Fruit fly (Drosophila melanogaster): ENCODE measurements around the gene CG15423.

Gene CG15423

DNA sequence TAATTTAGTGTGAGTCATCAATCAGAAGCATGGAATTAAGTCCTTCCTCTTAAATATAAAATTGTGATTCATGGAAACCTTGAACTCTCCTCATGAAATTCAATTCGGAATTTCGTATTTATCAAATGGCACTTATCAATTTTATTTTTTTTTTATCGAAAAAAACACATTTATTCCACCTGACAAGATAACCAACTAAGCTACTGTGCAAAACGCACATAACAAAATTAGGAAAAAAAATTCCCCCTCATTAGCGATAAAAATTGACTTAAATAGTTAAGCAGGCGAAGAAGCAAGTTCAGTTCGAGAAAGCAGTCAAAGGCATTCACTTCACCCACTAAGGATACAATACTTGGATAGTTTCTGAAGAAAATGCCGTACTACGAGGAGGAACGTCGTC lies at the start of gene CG15423:
CG15423 (plus strand) TSS at position 301 of the 400 bp plus-strand sequence.
- TF ChIP-seq psq (optimal IDR thresholded peaks at IDR 0.05) (no peak), usp (GFP tag; optimal IDR thresholded peaks at IDR 0.05) (no peak), Dll (optimal IDR thresholded peaks at IDR 0.05) (no peak), EcR (GFP tag; optimal IDR thresholded peaks at IDR 0.05) (no peak), CG8478 (optimal IDR thresholded peaks at IDR 0.05) (no peak), pan (optimal IDR thresholded peaks at IDR 0.05) (no peak)

DNA sequence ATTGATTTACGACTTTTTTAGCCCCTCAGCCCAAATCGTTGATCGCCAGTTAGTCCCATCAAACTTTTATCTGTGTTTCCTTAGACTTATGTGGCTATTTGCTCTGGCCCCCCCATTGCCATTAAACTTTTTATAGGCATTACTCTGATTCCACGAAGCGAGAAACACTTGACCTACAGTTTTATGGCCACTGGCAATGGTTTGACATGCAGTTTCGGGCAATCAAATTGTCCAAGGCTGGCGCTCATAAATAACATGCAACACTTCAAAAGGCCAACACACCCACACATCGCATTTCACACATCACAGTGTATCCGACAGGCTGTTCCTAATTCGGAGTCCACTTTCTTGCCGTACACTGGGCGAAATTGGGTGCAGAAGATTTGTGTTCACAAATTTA lies 37.5 kb upstream of the CG15423 start:
- TF ChIP-seq pan (optimal IDR thresholded peaks at IDR 0.05): no peak
- no peak for TF ChIP-seq usp (GFP tag; optimal IDR thresholded peaks at IDR 0.05)
- no peak for TF ChIP-seq CG8478 (optimal IDR thresholded peaks at IDR 0.05)
- TF ChIP-seq EcR (GFP tag; optimal IDR thresholded peaks at IDR 0.05): no peak
- TF ChIP-seq Dll (optimal IDR thresholded peaks at IDR 0.05): no peak
- TF ChIP-seq psq (optimal IDR thresholded peaks at IDR 0.05): no peak

DNA sequence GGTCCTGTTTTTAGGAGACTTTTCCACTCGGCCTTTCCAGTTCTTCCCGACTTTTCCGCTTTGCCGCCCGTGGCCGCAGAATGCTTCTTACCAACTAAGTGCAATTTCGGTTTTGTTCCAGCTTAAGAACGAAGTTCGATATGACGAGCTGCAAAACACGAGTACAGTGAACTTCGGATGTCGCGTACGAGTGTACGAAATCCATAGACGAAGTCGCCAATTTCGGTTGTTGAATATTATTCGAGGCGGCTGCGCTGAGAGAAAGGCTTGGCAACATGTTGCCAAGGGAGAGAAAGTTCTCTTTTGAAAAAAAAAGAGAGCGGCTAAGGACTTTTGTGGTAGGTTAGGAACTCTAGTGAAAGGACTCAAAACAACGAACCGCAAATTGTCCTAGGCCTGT lies 14.2 kb upstream of the CG15423 start, which contains the start of gene fred:
fred (minus strand) TSS at position 76 of the 400 bp plus-strand sequence.
- TF ChIP-seq Dll (optimal IDR thresholded peaks at IDR 0.05) (no peak), CG8478 (optimal IDR thresholded peaks at IDR 0.05) (no peak), EcR (GFP tag; optimal IDR thresholded peaks at IDR 0.05) (no peak), psq (optimal IDR thresholded peaks at IDR 0.05) (no peak), pan (optimal IDR thresholded peaks at IDR 0.05) (no peak), usp (GFP tag; optimal IDR thresholded peaks at IDR 0.05) (no peak)

DNA sequence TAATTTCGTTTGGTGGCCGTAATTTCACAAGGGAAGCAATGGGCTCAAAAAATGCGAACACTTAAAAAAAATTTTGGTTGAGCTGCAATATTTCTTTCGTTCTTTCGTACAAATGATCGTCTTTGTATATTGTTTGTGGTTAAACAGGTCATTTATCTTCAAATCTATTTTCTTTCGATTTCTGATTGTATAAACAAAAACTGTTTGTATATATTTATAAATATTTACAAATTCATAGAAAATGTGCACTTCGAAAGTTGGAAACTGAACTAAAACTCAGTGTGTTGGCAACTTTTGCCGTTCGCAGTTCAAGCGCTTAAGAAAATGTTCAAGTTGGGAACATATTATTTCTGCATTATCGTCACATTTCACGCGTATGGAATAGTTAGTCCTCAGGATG lies 6.1 kb upstream of the CG15423 start, which contains the start of gene CG43797:
CG43797 (plus strand) TSS at position 301 of the 400 bp plus-strand sequence.
- TF ChIP-seq usp (GFP tag; optimal IDR thresholded peaks at IDR 0.05) (no peak), CG8478 (optimal IDR thresholded peaks at IDR 0.05) (no peak), pan (optimal IDR thresholded peaks at IDR 0.05) (no peak), EcR (GFP tag; optimal IDR thresholded peaks at IDR 0.05) (no peak), Dll (optimal IDR thresholded peaks at IDR 0.05) (no peak), psq (optimal IDR thresholded peaks at IDR 0.05) (no peak)

DNA sequence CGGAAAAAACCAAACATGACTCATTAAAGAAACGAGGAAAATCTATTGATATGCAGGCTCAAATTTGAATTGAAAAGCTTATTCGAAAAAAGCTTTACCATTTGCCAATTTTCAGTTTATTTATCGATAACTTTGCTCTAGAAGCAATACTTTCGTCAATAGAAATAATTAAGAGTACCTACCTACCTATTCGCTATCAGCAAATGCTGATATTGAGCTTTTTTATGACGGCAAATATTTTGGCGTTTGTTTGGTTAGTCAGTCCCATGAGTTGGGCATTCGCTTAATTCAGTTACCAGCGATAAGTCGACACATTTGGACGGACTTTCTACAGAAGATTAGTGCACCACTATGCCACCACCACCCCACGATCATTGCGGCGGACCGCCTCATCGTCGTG lies 2.1 kb upstream of the CG15423 start, which contains the start of gene CG34176:
CG34176 (plus strand) TSS at position 301 of the 400 bp plus-strand sequence.
- TF ChIP-seq pan (optimal IDR thresholded peaks at IDR 0.05) (no peak), Dll (optimal IDR thresholded peaks at IDR 0.05) (no peak), usp (GFP tag; optimal IDR thresholded peaks at IDR 0.05) (no peak), EcR (GFP tag; optimal IDR thresholded peaks at IDR 0.05) (no peak), CG8478 (optimal IDR thresholded peaks at IDR 0.05) (no peak), psq (optimal IDR thresholded peaks at IDR 0.05) (no peak)

DNA sequence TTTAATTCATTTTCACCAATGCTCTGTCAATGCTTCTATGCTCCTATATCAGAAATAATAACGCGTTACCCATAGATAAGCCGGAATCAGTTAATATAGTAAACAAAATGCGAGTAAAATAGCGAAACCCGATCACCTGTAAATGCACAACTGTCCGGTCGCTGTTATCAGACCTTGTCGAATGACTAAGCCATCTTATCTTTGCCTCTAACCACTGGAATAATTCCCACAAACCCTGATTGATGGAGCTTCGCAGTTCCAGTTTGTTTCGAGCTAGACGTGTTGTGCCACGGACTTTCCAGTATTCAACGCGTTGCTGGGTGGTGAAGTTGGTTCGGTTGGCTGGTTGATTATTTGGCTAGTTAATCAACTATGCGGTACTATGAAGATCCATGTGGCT lies 1.2 kb upstream of the CG15423 start, which contains the start of gene CG15422:
CG15422 (plus strand) TSS at position 301 of the 400 bp plus-strand sequence.
- TF ChIP-seq usp (GFP tag; optimal IDR thresholded peaks at IDR 0.05) (no peak), pan (optimal IDR thresholded peaks at IDR 0.05) (no peak), CG8478 (optimal IDR thresholded peaks at IDR 0.05) (no peak), Dll (optimal IDR thresholded peaks at IDR 0.05) (no peak), psq (optimal IDR thresholded peaks at IDR 0.05) (no peak), EcR (GFP tag; optimal IDR thresholded peaks at IDR 0.05) (no peak)

DNA sequence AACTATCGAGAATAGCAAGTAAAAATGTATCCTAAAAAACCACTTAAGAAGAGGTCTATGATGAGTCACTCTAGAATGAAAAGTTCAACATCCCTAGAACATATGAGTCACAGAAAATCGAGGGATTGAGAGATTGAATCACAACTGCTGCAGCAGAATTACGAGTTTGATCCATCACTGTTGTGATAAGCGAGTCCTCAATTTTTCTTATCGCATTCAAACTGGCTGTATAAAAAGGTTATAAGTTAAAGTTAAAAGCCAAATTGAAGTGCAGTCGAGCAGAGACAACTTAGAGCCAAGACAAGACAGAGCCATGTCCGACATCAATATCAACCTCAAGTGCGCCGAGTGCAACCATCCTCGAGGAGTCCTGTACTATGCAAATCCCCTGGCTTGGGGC lies 1.5 kb downstream of the CG15423 start, which contains the start of gene CG43773:
CG43773 (plus strand) TSS at position 301 of the 400 bp plus-strand sequence.
- TF ChIP-seq Dll (optimal IDR thresholded peaks at IDR 0.05): no peak
- TF ChIP-seq EcR (GFP tag; optimal IDR thresholded peaks at IDR 0.05): no peak
- TF ChIP-seq CG8478 (optimal IDR thresholded peaks at IDR 0.05): no peak
- no peak for TF ChIP-seq usp (GFP tag; optimal IDR thresholded peaks at IDR 0.05)
- TF ChIP-seq psq (optimal IDR thresholded peaks at IDR 0.05): no peak
- no peak for TF ChIP-seq pan (optimal IDR thresholded peaks at IDR 0.05)

DNA sequence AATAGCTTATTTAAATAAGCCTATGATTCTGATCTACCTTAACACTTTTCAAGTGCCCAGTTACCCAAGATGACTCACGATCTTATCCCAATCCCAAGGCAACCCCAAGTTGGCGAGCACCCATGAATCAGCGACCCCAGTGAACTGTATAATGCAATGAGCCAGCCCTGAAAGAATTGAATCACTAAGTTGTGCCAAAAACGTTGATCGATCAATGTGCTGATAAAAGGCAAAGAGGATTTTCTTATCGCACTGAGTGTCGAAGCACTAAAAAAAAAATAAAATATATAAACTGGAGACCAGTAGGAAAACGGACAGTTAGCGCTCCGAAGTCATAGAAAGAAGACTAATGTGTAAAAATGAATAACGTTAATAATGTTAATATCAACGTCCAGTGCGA lies 2.5 kb downstream of the CG15423 start, which contains the start of gene CG43774:
CG43774 (plus strand) TSS at position 301 of the 400 bp plus-strand sequence.
- TF ChIP-seq Dll (optimal IDR thresholded peaks at IDR 0.05) (no peak), pan (optimal IDR thresholded peaks at IDR 0.05) (no peak), usp (GFP tag; optimal IDR thresholded peaks at IDR 0.05) (no peak), EcR (GFP tag; optimal IDR thresholded peaks at IDR 0.05) (no peak), psq (optimal IDR thresholded peaks at IDR 0.05) (no peak), CG8478 (optimal IDR thresholded peaks at IDR 0.05) (no peak)

DNA sequence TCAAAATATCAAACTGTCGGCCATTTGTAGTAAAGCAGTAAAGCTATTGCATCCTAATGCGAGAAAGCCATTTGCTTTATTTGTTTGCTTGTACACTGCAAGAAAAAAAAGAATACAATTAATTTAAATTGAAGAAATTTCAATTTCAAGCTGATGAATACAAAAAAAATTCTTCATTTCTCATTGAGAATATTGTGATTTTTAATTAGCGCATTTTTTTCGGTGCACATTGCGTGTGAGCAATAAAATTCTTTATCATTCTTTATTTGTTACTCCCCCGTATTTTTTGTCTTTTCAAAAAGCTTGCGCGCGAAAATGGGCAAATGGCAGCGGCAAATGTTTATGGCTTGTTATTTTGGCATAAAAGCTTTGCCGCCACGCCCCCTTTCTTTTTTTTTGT lies 6.2 kb downstream of the CG15423 start:
- TF ChIP-seq CG8478 (optimal IDR thresholded peaks at IDR 0.05) (no peak), Dll (optimal IDR thresholded peaks at IDR 0.05) (no peak), pan (optimal IDR thresholded peaks at IDR 0.05) (no peak), psq (optimal IDR thresholded peaks at IDR 0.05) (no peak), EcR (GFP tag; optimal IDR thresholded peaks at IDR 0.05) (no peak), usp (GFP tag; optimal IDR thresholded peaks at IDR 0.05) (no peak)

DNA sequence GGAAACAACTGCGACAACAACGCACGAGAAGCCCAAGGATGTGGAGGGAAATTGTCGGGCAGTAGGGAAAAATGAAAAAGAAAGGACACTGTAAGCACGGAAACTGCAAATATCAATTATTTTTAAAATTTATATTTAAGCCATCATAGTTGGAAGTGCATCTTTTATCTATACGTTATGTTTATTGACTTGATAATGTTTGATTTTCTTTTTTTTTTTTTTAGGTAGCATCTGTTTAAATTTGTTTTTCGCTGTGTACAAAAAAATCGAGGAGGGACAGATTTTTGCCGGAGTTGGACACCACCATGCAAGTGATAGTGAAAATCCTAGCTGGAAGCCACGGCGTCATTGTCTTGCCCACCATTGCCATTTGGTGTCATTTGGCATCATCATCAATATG lies 13.4 kb downstream of the CG15423 start:
- TF ChIP-seq Dll (optimal IDR thresholded peaks at IDR 0.05) (no peak), psq (optimal IDR thresholded peaks at IDR 0.05) (no peak), usp (GFP tag; optimal IDR thresholded peaks at IDR 0.05) (no peak), EcR (GFP tag; optimal IDR thresholded peaks at IDR 0.05) (no peak), pan (optimal IDR thresholded peaks at IDR 0.05) (no peak), CG8478 (optimal IDR thresholded peaks at IDR 0.05) (no peak)

DNA sequence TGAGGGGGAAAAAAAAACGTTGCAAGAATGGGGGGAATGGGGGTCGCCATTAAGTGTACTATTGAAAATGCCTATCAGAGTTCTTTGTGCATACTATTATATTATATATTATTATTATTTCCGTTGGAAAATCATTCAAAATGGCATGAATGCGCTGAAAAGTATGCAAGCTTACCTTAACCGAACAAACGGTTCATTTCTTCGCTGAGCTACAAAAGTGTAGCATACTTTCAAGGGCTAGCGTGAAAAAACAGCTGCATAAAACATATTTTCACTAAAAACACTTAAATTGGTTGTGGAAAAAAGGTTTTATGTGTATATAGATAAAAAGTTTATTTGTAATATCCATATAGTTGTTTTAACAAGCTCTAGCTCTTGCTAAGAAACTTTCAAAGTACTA lies 13.9 kb downstream of the CG15423 start:
- no peak for TF ChIP-seq usp (GFP tag; optimal IDR thresholded peaks at IDR 0.05)
- no peak for TF ChIP-seq EcR (GFP tag; optimal IDR thresholded peaks at IDR 0.05)
- TF ChIP-seq CG8478 (optimal IDR thresholded peaks at IDR 0.05): no peak
- no peak for TF ChIP-seq pan (optimal IDR thresholded peaks at IDR 0.05)
- TF ChIP-seq Dll (optimal IDR thresholded peaks at IDR 0.05): no peak
- TF ChIP-seq psq (optimal IDR thresholded peaks at IDR 0.05): no peak

DNA sequence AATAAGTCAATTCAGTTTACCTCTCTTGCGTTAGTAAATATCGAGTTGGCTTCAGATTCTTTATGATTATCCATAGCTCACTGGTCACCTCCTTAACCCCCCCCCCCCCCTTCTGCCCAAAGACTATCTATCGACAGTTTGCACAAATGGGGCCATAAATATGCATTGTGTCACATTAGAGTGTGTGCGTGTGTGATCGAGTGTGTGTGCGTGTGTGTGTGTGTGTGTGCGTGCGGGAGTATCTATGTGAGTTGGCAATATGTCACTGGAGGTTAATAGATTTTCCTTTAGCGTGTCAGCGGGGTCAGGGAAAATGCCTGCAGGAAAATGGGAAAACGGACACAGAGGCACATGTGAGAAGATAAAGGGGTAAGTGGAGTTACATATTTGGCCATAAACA lies 14.3 kb downstream of the CG15423 start:
- TF ChIP-seq EcR (GFP tag; optimal IDR thresholded peaks at IDR 0.05) (no peak), CG8478 (optimal IDR thresholded peaks at IDR 0.05) (no peak), usp (GFP tag; optimal IDR thresholded peaks at IDR 0.05) (no peak)
